Fruit fly (Drosophila melanogaster) whole organism, embryonic: ENCODE data around the gene Nepl12.

Experiments used
- Atf3 ChIP-seq: fragments of 200-800 bp; sonication (Bioruptor generic); optimal IDR thresholded peaks from 3 replicates; lab custom pipeline; 2016; ENCODE audit warnings: missing biosample characterization, missing genetic modification characterization
- CG10321 ChIP-seq: fragments of 200-800 bp; sonication (Bioruptor generic); IDR thresholded peaks from 2 replicates; pipeline ENCODE4 v1.3.6; 2022; ENCODE audit warnings: missing biosample characterization, missing genetic modification characterization
- CG10654 ChIP-seq: fragments of 200-800 bp; sonication (Bioruptor generic); optimal IDR thresholded peaks from 2 replicates; lab custom pipeline; 2016; ENCODE audit warnings: missing biosample characterization, missing genetic modification characterization
- CG11398 ChIP-seq: fragments of 200-800 bp; sonication (Bioruptor generic); optimal IDR thresholded peaks from 2 replicates; lab custom pipeline; 2016; ENCODE audit warnings: missing biosample characterization, missing genetic modification characterization
- CG13775 ChIP-seq: fragments of 200-800 bp; sonication (Bioruptor generic); optimal IDR thresholded peaks from 3 replicates; lab custom pipeline; 2017; ENCODE audit warnings: missing biosample characterization, mild to moderate bottlenecking, missing genetic modification characterization
- CG15479 ChIP-seq: fragments of 200-800 bp; sonication (Bioruptor generic); optimal IDR thresholded peaks from 3 replicates; lab custom pipeline; 2019; ENCODE audit warnings: missing biosample characterization, mild to moderate bottlenecking, missing genetic modification characterization, moderate library complexity
- CG17328 ChIP-seq: fragments of 200-800 bp; sonication (Bioruptor generic); IDR thresholded peaks from 2 replicates; pipeline ENCODE4 v1.3.6; 2022; ENCODE audit warnings: missing biosample characterization, missing genetic modification characterization
- CG17912 ChIP-seq: fragments of 200-800 bp; sonication (Bioruptor generic); optimal IDR thresholded peaks from 2 replicates; lab custom pipeline; 2018; ENCODE audit warnings: missing biosample characterization, mild to moderate bottlenecking, missing genetic modification characterization
- CG30020 ChIP-seq: fragments of 200-800 bp; optimal IDR thresholded peaks from 2 replicates; lab custom pipeline; 2019; ENCODE audit warnings: missing biosample characterization, mild to moderate bottlenecking, missing genetic modification characterization, moderate library complexity
- CG31388 ChIP-seq: fragments of 200-800 bp; sonication (Bioruptor generic); optimal IDR thresholded peaks from 2 replicates; lab custom pipeline; 2016; ENCODE audit warnings: missing biosample characterization, missing genetic modification characterization
- CG32772 ChIP-seq: fragments of 200-800 bp; sonication (Bioruptor generic); IDR thresholded peaks from 2 replicates; pipeline ENCODE4 v1.3.6; 2022; ENCODE audit warnings: missing biosample characterization, missing genetic modification characterization
- CG3281 ChIP-seq: fragments of 200-800 bp; sonication (Bioruptor generic); optimal IDR thresholded peaks from 3 replicates; lab custom pipeline; 2017; ENCODE audit warnings: missing biosample characterization, mild to moderate bottlenecking, missing genetic modification characterization
- CG4328 ChIP-seq: fragments of 200-800 bp; sonication (Bioruptor generic); optimal IDR thresholded peaks from 3 replicates; lab custom pipeline; 2017; ENCODE audit warnings: missing biosample characterization, missing genetic modification reagents, missing genetic modification characterization
- CG4424 ChIP-seq: fragments of 200-800 bp; sonication (Bioruptor generic); optimal IDR thresholded peaks from 3 replicates; lab custom pipeline; 2016; ENCODE audit warnings: missing biosample characterization, missing genetic modification characterization
- CG4617 ChIP-seq: fragments of 200-800 bp; sonication (Bioruptor generic); optimal IDR thresholded peaks from 3 replicates; lab custom pipeline; 2016; ENCODE audit warnings: missing biosample characterization, missing genetic modification characterization, borderline replicate concordance
- CG4730 ChIP-seq: fragments of 200-800 bp; sonication (Bioruptor generic); IDR thresholded peaks from 2 replicates; pipeline ENCODE4 v1.3.6; 2022; ENCODE audit warnings: missing biosample characterization, missing genetic modification characterization
- CG7357 ChIP-seq: fragments of 200-800 bp; sonication (Bioruptor generic); IDR thresholded peaks from 3 replicates; pipeline ENCODE4 v1.3.6; 2022; ENCODE audit warnings: missing biosample characterization, missing genetic modification characterization
- CG7556 ChIP-seq: fragments of 200-800 bp; sonication (Bioruptor generic); optimal IDR thresholded peaks from 2 replicates; lab custom pipeline; 2017; ENCODE audit warnings: missing biosample characterization, mild to moderate bottlenecking, missing genetic modification characterization
- CG7786 ChIP-seq: fragments of 200-800 bp; sonication (Bioruptor generic); optimal IDR thresholded peaks from 2 replicates; lab custom pipeline; 2016; ENCODE audit warnings: missing biosample characterization, missing genetic modification characterization
- CG8281 ChIP-seq: fragments of 200-800 bp; sonication (Bioruptor generic); optimal IDR thresholded peaks from 2 replicates; lab custom pipeline; 2018; ENCODE audit warnings: missing biosample characterization, mild to moderate bottlenecking, missing genetic modification characterization, moderate library complexity
- CG8388 ChIP-seq: fragments of 200-800 bp; sonication (Bioruptor generic); optimal IDR thresholded peaks from 2 replicates; lab custom pipeline; 2019; ENCODE audit warnings: missing biosample characterization, mild to moderate bottlenecking, missing genetic modification characterization, moderate library complexity
- CG8924 ChIP-seq: fragments of 200-800 bp; optimal IDR thresholded peaks from 3 replicates; lab custom pipeline; 2019; ENCODE audit warnings: missing biosample characterization, mild to moderate bottlenecking, missing genetic modification characterization, moderate library complexity
- CG9876 ChIP-seq: fragments of 200-800 bp; sonication (Bioruptor generic); optimal IDR thresholded peaks from 2 replicates; lab custom pipeline; 2016; ENCODE audit warnings: missing biosample characterization, missing genetic modification characterization
- CHES-1-like ChIP-seq: fragments of 200-800 bp; sonication (Bioruptor generic); optimal IDR thresholded peaks from 2 replicates; lab custom pipeline; 2016; ENCODE audit warnings: missing biosample characterization, missing genetic modification characterization
- Deaf1 ChIP-seq: fragments of 200-800 bp; optimal IDR thresholded peaks from 3 replicates; lab custom pipeline; 2019; ENCODE audit warnings: missing biosample characterization, mild to moderate bottlenecking, missing genetic modification characterization, moderate library complexity
- NK7.1 ChIP-seq: fragments of 200-800 bp; sonication (Bioruptor generic); optimal IDR thresholded peaks from 3 replicates; lab custom pipeline; 2016; ENCODE audit warnings: missing biosample characterization, missing genetic modification characterization
- Oaz ChIP-seq: fragments of 200-800 bp; sonication (Bioruptor generic); IDR thresholded peaks from 2 replicates; pipeline ENCODE4 v1.3.6; 2022; ENCODE audit warnings: missing biosample characterization, missing genetic modification characterization
- ap ChIP-seq: fragments of 200-800 bp; sonication (Bioruptor generic); IDR thresholded peaks from 2 replicates; pipeline ENCODE4 v1.3.6; 2022; ENCODE audit warnings: missing biosample characterization, missing genetic modification characterization
- bab2 ChIP-seq: fragments of 200-800 bp; sonication (Bioruptor generic); optimal IDR thresholded peaks from 2 replicates; lab custom pipeline; 2016; ENCODE audit warnings: missing biosample characterization, missing genetic modification characterization
- bcd ChIP-seq: fragments of 200-800 bp; sonication (Bioruptor generic); optimal IDR thresholded peaks from 2 replicates; lab custom pipeline; 2017; ENCODE audit warnings: missing biosample characterization, mild to moderate bottlenecking, missing genetic modification characterization
- br ChIP-seq: fragments of >200 bp; optimal IDR thresholded peaks from 2 replicates; lab custom pipeline; 2017
- dati ChIP-seq: fragments of 200-800 bp; sonication (Bioruptor generic); IDR thresholded peaks from 2 replicates; pipeline ENCODE4 v1.3.6; 2022; ENCODE audit warnings: missing biosample characterization, missing genetic modification characterization
- fd102C ChIP-seq: fragments of 200-800 bp; sonication (Bioruptor generic); optimal IDR thresholded peaks from 2 replicates; lab custom pipeline; 2018; ENCODE audit warnings: missing biosample characterization, mild to moderate bottlenecking, missing genetic modification characterization, moderate library complexity
- gfzf ChIP-seq: fragments of 200-800 bp; sonication (Bioruptor generic); optimal IDR thresholded peaks from 2 replicates; lab custom pipeline; 2016; ENCODE audit warnings: missing biosample characterization, mild to moderate bottlenecking, missing genetic modification characterization, moderate library complexity
- gsb ChIP-seq: fragments of 200-800 bp; sonication (Bioruptor generic); IDR thresholded peaks from 2 replicates; pipeline ENCODE4 v1.3.6; 2022; ENCODE audit warnings: missing biosample characterization, missing genetic modification characterization
- kay ChIP-seq: fragments of 200-800 bp; sonication (Bioruptor generic); optimal IDR thresholded peaks from 2 replicates; lab custom pipeline; 2016; ENCODE audit warnings: missing biosample characterization, missing genetic modification characterization
- lola ChIP-seq, 3 experiments: fragments of >200 bp in 2 of 3; fragments of 200-800 bp in 1 of 3; sonication (Bioruptor generic) in 1 of 3; optimal IDR thresholded peaks; 2 replicates each; lab custom pipeline; 2017 to 2019; ENCODE audit warnings: missing biosample characterization in 3 of 3, missing genetic modification characterization in 3 of 3, mild to moderate bottlenecking in 1 of 3, moderate library complexity in 1 of 3
- mam ChIP-seq: fragments of 200-800 bp; sonication (Bioruptor generic); optimal IDR thresholded peaks from 3 replicates; lab custom pipeline; 2016; ENCODE audit warnings: missing biosample characterization, missing genetic modification characterization
- nau ChIP-seq: fragments of 200-800 bp; sonication (Bioruptor generic); optimal IDR thresholded peaks from 3 replicates; lab custom pipeline; 2017; ENCODE audit warnings: missing biosample characterization, mild to moderate bottlenecking, missing genetic modification characterization, missing genetic modification reagents
- nerfin-1 ChIP-seq: fragments of 200-800 bp; sonication (Bioruptor generic); optimal IDR thresholded peaks from 3 replicates; lab custom pipeline; 2019; ENCODE audit warnings: missing biosample characterization, mild to moderate bottlenecking, missing genetic modification characterization, moderate library complexity
- org-1 ChIP-seq: fragments of 200-800 bp; sonication (Bioruptor generic); optimal IDR thresholded peaks from 2 replicates; lab custom pipeline; 2017; ENCODE audit warnings: missing biosample characterization, missing genetic modification characterization
- pb ChIP-seq: fragments of 200-800 bp; sonication (Bioruptor generic); optimal IDR thresholded peaks from 3 replicates; lab custom pipeline; 2016; ENCODE audit warnings: missing biosample characterization, missing genetic modification characterization
- peb ChIP-seq: fragments of 200-800 bp; sonication (Bioruptor generic); IDR thresholded peaks from 2 replicates; pipeline ENCODE4 v1.3.6; 2022; ENCODE audit warnings: missing biosample characterization, missing genetic modification characterization
- pfk ChIP-seq: fragments of 200-800 bp; sonication (Bioruptor generic); optimal IDR thresholded peaks from 2 replicates; lab custom pipeline; 2018; ENCODE audit warnings: missing biosample characterization, mild to moderate bottlenecking, missing genetic modification characterization, moderate library complexity
- sd ChIP-seq: fragments of 200-800 bp; sonication (Bioruptor generic); optimal IDR thresholded peaks from 3 replicates; lab custom pipeline; 2018; ENCODE audit warnings: missing biosample characterization, mild to moderate bottlenecking, missing genetic modification characterization, moderate library complexity
- shn ChIP-seq: fragments of 200-800 bp; sonication (Bioruptor generic); optimal IDR thresholded peaks from 3 replicates; lab custom pipeline; 2016; ENCODE audit warnings: missing biosample characterization, missing genetic modification characterization
- ttk ChIP-seq: fragments of 200-800 bp; sonication (Bioruptor generic); IDR thresholded peaks from 2 replicates; pipeline ENCODE4 v2.1.2; 2022; ENCODE audit warnings: missing biosample characterization, missing genetic modification characterization
- tup ChIP-seq: fragments of 200-800 bp; sonication (Bioruptor generic); optimal IDR thresholded peaks from 2 replicates; lab custom pipeline; 2016; ENCODE audit warnings: missing biosample characterization, mild to moderate bottlenecking, missing genetic modification characterization, moderate library complexity
- unc-4 ChIP-seq: fragments of 200-800 bp; sonication (Bioruptor generic); IDR thresholded peaks from 2 replicates; pipeline ENCODE4 v1.3.6; 2022; ENCODE audit warnings: missing biosample characterization, missing genetic modification characterization; ENCODE audit not compliant: partially characterized antibody
- vnd ChIP-seq: fragments of 200-800 bp; sonication (Bioruptor generic); IDR thresholded peaks from 3 replicates; pipeline ENCODE4 v1.3.6; 2022; ENCODE audit warnings: missing biosample characterization, missing genetic modification characterization; ENCODE audit not compliant: partially characterized antibody
- zfh2 ChIP-seq: fragments of 200-800 bp; sonication (Bioruptor generic); optimal IDR thresholded peaks from 2 replicates; lab custom pipeline; 2016; ENCODE audit warnings: missing biosample characterization, missing genetic modification characterization

Nepl12 gene

DNA sequence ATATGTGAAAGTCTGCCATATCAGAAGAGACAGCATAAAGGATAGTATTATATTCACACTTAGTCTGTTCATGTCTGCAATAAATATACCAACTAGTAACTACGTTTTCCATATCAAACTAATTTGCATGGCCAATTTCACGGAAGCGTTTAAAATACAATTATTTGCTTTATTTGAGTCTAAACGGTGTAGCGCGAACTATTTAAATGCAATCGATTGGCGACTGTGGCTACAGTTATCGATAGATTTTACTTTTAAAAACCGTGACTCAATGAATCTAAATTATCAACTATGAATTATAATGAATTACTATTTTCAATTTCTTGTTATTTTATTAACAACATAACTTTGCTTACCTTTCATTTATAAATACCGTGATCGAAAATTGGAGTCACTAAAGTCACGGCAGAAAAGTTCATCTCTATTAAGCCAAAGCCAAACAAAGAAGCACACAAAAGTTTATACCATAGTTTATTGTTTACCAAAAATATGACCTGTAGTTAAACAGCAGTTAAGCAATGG is 48.4 kb upstream of the Nepl12 start, which contains the start of the genes CG9427 and CG8319 (continued):
- TF ChIP-seq Atf3 = no peak
- no peak for TF ChIP-seq org-1 (GFP tag; lab: Kevin White, UChicago)
- no peak for TF ChIP-seq fd102C (GFP tag; lab: Kevin White, UChicago)
- TF ChIP-seq CG10321 (GFP tag; lab: Robert Waterston, UW) = no peak
- no peak for TF ChIP-seq CG15479 (GFP tag; lab: Kevin White, UChicago)
- peak; percentile 36 for TF ChIP-seq CG31388 (GFP tag; lab: Kevin White, UChicago)
- TF ChIP-seq ap (GFP tag; lab: Robert Waterston, UW) = no peak; the same call in 1 of the 2 replicates
- peak; percentile 66 for TF ChIP-seq mam (GFP tag; lab: Kevin White, UChicago)
- no peak for TF ChIP-seq CG17912 (GFP tag; lab: Kevin White, UChicago)
- peak; percentile 36; the same call in 1 of the 2 replicates for TF ChIP-seq Oaz (GFP tag; lab: Robert Waterston, UW)
- TF ChIP-seq nau = no peak
- TF ChIP-seq CG11398 (GFP tag; lab: Kevin White, UChicago) = peak; percentile 22
- peak; percentile 26; the same call in 1 of the 2 replicates for TF ChIP-seq CG17328 (GFP tag; lab: Robert Waterston, UW)
- TF ChIP-seq CG4328 = no peak
- peak; percentile 33 for TF ChIP-seq CG7786
- peak; percentile 49 for TF ChIP-seq Deaf1 (tag; lab: Kevin White, UChicago)
- peak; percentile 54 for TF ChIP-seq zfh2 (GFP tag; lab: Kevin White, UChicago)
- TF ChIP-seq pb = no peak
- no peak for TF ChIP-seq gsb (GFP tag; lab: Robert Waterston, UW)
- no peak for TF ChIP-seq ttk
- TF ChIP-seq CG8924 = peak; percentile 76
- TF ChIP-seq CG8281 (tag; lab: Kevin White, UChicago) = no peak
- peak; percentile 50 for TF ChIP-seq CG8388
- no peak for TF ChIP-seq CG7357 (GFP tag; lab: Robert Waterston, UW)
- no peak for TF ChIP-seq NK7.1 (GFP tag; lab: Kevin White, UChicago)
- peak; percentile 44 for TF ChIP-seq sd (tag; lab: Kevin White, UChicago)
- TF ChIP-seq CG30020 (tag; lab: Kevin White, UChicago) = peak; percentile 51
- no peak for TF ChIP-seq tup (GFP tag; lab: Kevin White, UChicago)
- peak; percentile 32 for TF ChIP-seq CG7556 (GFP tag; lab: Kevin White, UChicago)
- no peak for TF ChIP-seq CG4730
- TF ChIP-seq CG4424 (GFP tag; lab: Kevin White, UChicago) = peak; percentile 70
- TF ChIP-seq vnd (GFP tag; lab: Robert Waterston, UW) = peak; percentile 76
- peak; percentile 46 for TF ChIP-seq CG3281 (GFP tag; lab: Kevin White, UChicago)
- TF ChIP-seq CG32772 (GFP tag; lab: Robert Waterston, UW) = no peak
- TF ChIP-seq unc-4 = peak; percentile 95
- TF ChIP-seq bab2 = peak; percentile 42
- peak; percentile 73 for TF ChIP-seq CG13775
- peak; percentile 24 for TF ChIP-seq gfzf (GFP tag; lab: Kevin White, UChicago)
- TF ChIP-seq nerfin-1 (tag; lab: Kevin White, UChicago) = peak; percentile 36
- TF ChIP-seq CG10654 = peak; percentile 40
- TF ChIP-seq peb (GFP tag; lab: Robert Waterston, UW) = no peak
- peak; percentile 60 for TF ChIP-seq bcd (GFP tag; lab: Kevin White, UChicago)
- TF ChIP-seq CG9876 (GFP tag; lab: Kevin White, UChicago) = no peak
- TF ChIP-seq br = no peak
- peak; percentile 63 for TF ChIP-seq CHES-1-like (GFP tag; lab: Kevin White, UChicago)
- TF ChIP-seq lola (GFP tag; optimal IDR thresholded peaks at IDR 0.05; lab: Kevin White, UChicago) = peak in 1 of 3 experiments; percentile 49
- peak; percentile 16 for TF ChIP-seq shn
- TF ChIP-seq CG4617 (GFP tag; lab: Kevin White, UChicago) = peak; percentile 63
- TF ChIP-seq pfk (GFP tag; lab: Kevin White, UChicago) = no peak
- TF ChIP-seq kay (GFP tag; lab: Kevin White, UChicago) = peak; percentile 28
- no peak for TF ChIP-seq dati (GFP tag; lab: Robert Waterston, UW)
